Worm (Caenorhabditis elegans) whole organism, late embryonic: ENCODE data around the gene elb-1.

Source experiments
- ama-1 ChIP-seq: fragments of 150-350 bp; optimal IDR thresholded peaks from 2 replicates; lab custom pipeline; 2014
- ceh-14 ChIP-seq: sonication (generic microtip); optimal IDR thresholded peaks from 2 replicates; lab custom pipeline; 2016; ENCODE audit warnings: missing genotype, missing genetic modification characterization, missing compliant biosample characterization
- ceh-9 ChIP-seq: sonication (generic microtip); optimal IDR thresholded peaks from 2 replicates; lab custom pipeline; 2016; ENCODE audit warnings: mild to moderate bottlenecking, missing genetic modification characterization, inconsistent platforms, missing compliant biosample characterization
- ets-4 ChIP-seq: sonication (generic microtip); optimal IDR thresholded peaks from 2 replicates; lab custom pipeline; 2016; ENCODE audit warnings: missing genetic modification characterization, missing compliant biosample characterization
- hlh-30 ChIP-seq: sonication (generic microtip); optimal IDR thresholded peaks from 2 replicates; lab custom pipeline; 2017; ENCODE audit warnings: antibody characterized with exemption, missing genetic modification characterization, missing compliant biosample characterization; ENCODE audit not compliant: insufficient read depth
- hlh-6 ChIP-seq: sonication (generic microtip); optimal IDR thresholded peaks from 2 replicates; lab custom pipeline; 2016; ENCODE audit warnings: missing genotype, missing genetic modification characterization, missing compliant biosample characterization
- unc-55 ChIP-seq: sonication (generic microtip); optimal IDR thresholded peaks from 2 replicates; lab custom pipeline; 2017; ENCODE audit warnings: missing biosample characterization, missing genetic modification reagents, missing genetic modification characterization
- unc-86 ChIP-seq: sonication (generic microtip); optimal IDR thresholded peaks from 2 replicates; lab custom pipeline; 2016; ENCODE audit warnings: missing genetic modification characterization, missing compliant biosample characterization

ce11 chrIII:11699959-11700358 lies 19.3 kb downstream of the elb-1 start, which contains the start of gene pqn-84:
- TF ChIP-seq hlh-6 (tag; lab: Kevin White, UChicago) (no peak), hlh-30 (no peak), ets-4 (tag; lab: Kevin White, UChicago) (no peak), ceh-14 (tag; lab: Kevin White, UChicago) (no peak), unc-86 (tag; lab: Kevin White, UChicago) (no peak), unc-55 (GFP tag; lab: Kevin White, UChicago) (no peak), ama-1 (lab: Kevin White, UChicago) (no peak), ceh-9 (tag; lab: Kevin White, UChicago) (no peak)
